Fruit fly (Drosophila melanogaster) Kc167 (cell line): ENCODE data around the gene Sgs5bis.

Source experiments
- Myc ChIP-seq: fragments of >200 bp; optimal IDR thresholded peaks from 2 replicates; lab custom pipeline; 2017; ENCODE audit warnings: missing external identifiers
- Sin3A ChIP-seq: fragments of >200 bp; optimal IDR thresholded peaks from 2 replicates; lab custom pipeline; 2018; ENCODE audit warnings: missing external identifiers
- h ChIP-seq: fragments of >200 bp; optimal IDR thresholded peaks from 3 replicates; lab custom pipeline; 2018; ENCODE audit warnings: missing external identifiers
- insv ChIP-seq: fragments of >200 bp; optimal IDR thresholded peaks from 3 replicates; lab custom pipeline; 2018; ENCODE audit warnings: missing external identifiers
- psq ChIP-seq: fragments of >200 bp; optimal IDR thresholded peaks from 2 replicates; lab custom pipeline; 2017; ENCODE audit warnings: missing external identifiers
- ttk ChIP-seq: sonication (Bioruptor generic); optimal IDR thresholded peaks from 2 replicates; lab custom pipeline; 2017; ENCODE audit warnings: missing external identifiers

Sgs5bis gene

dm6 chr3R:17594086-17594485 lies at the start of gene Sgs5bis:
Gene Sgs5bis (plus strand): TSS chr3R:17594386.
- TF ChIP-seq Sin3A (lab: Kevin White, UChicago) = no peak
- no peak for TF ChIP-seq ttk
- TF ChIP-seq Myc = no peak
- TF ChIP-seq psq (lab: Kevin White, UChicago) = no peak
- no peak for TF ChIP-seq insv (lab: Kevin White, UChicago)
- TF ChIP-seq h = no peak

dm6 chr3R:17544594-17544993 lies 49.6 kb upstream of the Sgs5bis start:
- TF ChIP-seq Myc = no peak
- no peak for TF ChIP-seq h
- TF ChIP-seq Sin3A (lab: Kevin White, UChicago) = no peak
- no peak for TF ChIP-seq insv (lab: Kevin White, UChicago)

dm6 chr3R:17546115-17546705 lies 48.0 kb upstream of the Sgs5bis start, which contains the start of gene Prx3:
Gene Prx3 (minus strand): TSS chr3R:17546531.
- TF ChIP-seq ttk (no peak), Myc (no peak), insv (lab: Kevin White, UChicago) (no peak), psq (lab: Kevin White, UChicago) (no peak), h (no peak), Sin3A (lab: Kevin White, UChicago) (no peak)

dm6 chr3R:17549985-17550384 lies 44.2 kb upstream of the Sgs5bis start:
- no peak for TF ChIP-seq ttk
- TF ChIP-seq Sin3A (lab: Kevin White, UChicago) = no peak
- TF ChIP-seq Myc = no peak
- TF ChIP-seq psq (lab: Kevin White, UChicago) = no peak
- TF ChIP-seq h = no peak
- no peak for TF ChIP-seq insv (lab: Kevin White, UChicago)

- no peak for TF ChIP-seq Myc
- no peak for TF ChIP-seq psq (lab: Kevin White, UChicago)
- TF ChIP-seq insv (lab: Kevin White, UChicago) = no peak
- no peak for TF ChIP-seq h
- no peak for TF ChIP-seq Sin3A (lab: Kevin White, UChicago)
- no peak for TF ChIP-seq ttk
These were observed 43.2 kb upstream of the Sgs5bis start for dm6 chr3R:17550827-17551468.

dm6 chr3R:17557487-17557886 lies 36.7 kb upstream of the Sgs5bis start:
- TF ChIP-seq ttk (no peak), h (no peak), Sin3A (lab: Kevin White, UChicago) (no peak), psq (lab: Kevin White, UChicago) (no peak), Myc (no peak)

dm6 chr3R:17558630-17559029 lies 35.6 kb upstream of the Sgs5bis start, which contains the start of gene Hmx:
Gene Hmx (plus strand): TSS chr3R:17558930.
- no peak for TF ChIP-seq Myc

- TF ChIP-seq insv (lab: Kevin White, UChicago) = no peak
- no peak for TF ChIP-seq Myc
These were observed 33.0 kb upstream of the Sgs5bis start for dm6 chr3R:17561175-17561574.

- TF ChIP-seq insv (lab: Kevin White, UChicago) (no peak), psq (lab: Kevin White, UChicago) (no peak), Sin3A (lab: Kevin White, UChicago) (no peak)
These were observed 29.3 kb upstream of the Sgs5bis start for dm6 chr3R:17564837-17565236.

dm6 chr3R:17566619-17567489 lies 27.3 kb upstream of the Sgs5bis start:
- TF ChIP-seq psq (lab: Kevin White, UChicago) = no peak
- no peak for TF ChIP-seq ttk
- TF ChIP-seq Myc = no peak
- TF ChIP-seq Sin3A (lab: Kevin White, UChicago) = no peak
- TF ChIP-seq insv (lab: Kevin White, UChicago) = no peak
- TF ChIP-seq h = no peak

dm6 chr3R:17583658-17584460 lies 10.3 kb upstream of the Sgs5bis start:
- TF ChIP-seq Myc (no peak), insv (lab: Kevin White, UChicago) (no peak), psq (lab: Kevin White, UChicago) (no peak), ttk (no peak), h (no peak), Sin3A (lab: Kevin White, UChicago) (no peak)

dm6 chr3R:17588805-17589204 lies 5.4 kb upstream of the Sgs5bis start:
- TF ChIP-seq Myc (no peak), Sin3A (lab: Kevin White, UChicago) (no peak), insv (lab: Kevin White, UChicago) (no peak), ttk (no peak), psq (lab: Kevin White, UChicago) (no peak), h (no peak)
